Worm (Caenorhabditis elegans) whole organism, L1 larva: Measurements from ENCODE around the gene ddx-23.

Experiments
- C04F5.9 ChIP-seq: sonication (generic microtip); optimal IDR thresholded peaks from 2 replicates; lab custom pipeline; 2016; ENCODE audit warnings: missing genetic modification characterization, missing compliant biosample characterization
- Y116A8C.19 ChIP-seq: sonication (generic microtip); optimal IDR thresholded peaks from 2 replicates; lab custom pipeline; 2016; ENCODE audit warnings: missing compliant biosample characterization, missing genetic modification characterization, borderline replicate concordance
- aha-1 ChIP-seq: fragments of 150-350 bp; optimal IDR thresholded peaks from 2 replicates; lab custom pipeline; 2014; ENCODE audit warnings: missing biosample characterization, missing genetic modification characterization
- ama-1 ChIP-seq: fragments of 150-350 bp; optimal IDR thresholded peaks from 2 replicates; lab custom pipeline; 2014
- blmp-1 ChIP-seq: fragments of 150-350 bp; optimal IDR thresholded peaks from 2 replicates; lab custom pipeline; 2014; ENCODE audit warnings: missing biosample characterization, missing genetic modification characterization
- ceh-63 ChIP-seq: fragments of 200-800 bp; sonication (Bioruptor generic); optimal IDR thresholded peaks from 2 replicates; lab custom pipeline; 2018; ENCODE audit warnings: mild to moderate bottlenecking, missing genetic modification characterization, missing compliant biosample characterization
- ceh-8 ChIP-seq: fragments of 200-800 bp; sonication (Bioruptor generic); optimal IDR thresholded peaks from 2 replicates; lab custom pipeline; 2018; ENCODE audit warnings: mild to moderate bottlenecking, missing genetic modification characterization, moderate library complexity, missing compliant biosample characterization
- ceh-88 ChIP-seq: fragments of 200-800 bp; sonication (Bioruptor generic); IDR thresholded peaks from 2 replicates; pipeline ENCODE4 v1.3.6; 2022; ENCODE audit warnings: missing genetic modification characterization, missing compliant biosample characterization
- dpl-1 ChIP-seq, 3 experiments: fragments of 150-350 bp in 2 of 3; sonication (generic microtip) in 1 of 3; optimal IDR thresholded peaks; 2 replicates each; lab custom pipeline; 2014 to 2017; ENCODE audit warnings: missing biosample characterization in 3 of 3, missing genetic modification characterization in 3 of 3, missing genetic modification reagents in 3 of 3
- dsc-1 ChIP-seq: sonication (generic microtip); optimal IDR thresholded peaks from 2 replicates; lab custom pipeline; 2016; ENCODE audit warnings: mild to moderate bottlenecking, missing genetic modification characterization, missing compliant biosample characterization
- egl-13 ChIP-seq: sonication (generic microtip); optimal IDR thresholded peaks from 2 replicates; lab custom pipeline; 2016; ENCODE audit warnings: missing genotype, missing genetic modification reagents, missing genetic modification characterization, missing compliant biosample characterization
- egl-27 ChIP-seq, 2 experiments: fragments of 150-350 bp in 1 of 2; sonication (generic microtip); optimal IDR thresholded peaks; 3 replicates each; lab custom pipeline; 2017 to 2018; ENCODE audit warnings: missing biosample characterization in 2 of 2, missing genetic modification characterization in 2 of 2, missing genetic modification reagents in 2 of 2
- elt-2 ChIP-seq: sonication (generic microtip); optimal IDR thresholded peaks from 2 replicates; lab custom pipeline; 2016; ENCODE audit warnings: missing genetic modification characterization, mild to moderate bottlenecking, inconsistent platforms, missing compliant biosample characterization, missing genetic modification reagents
- elt-3 ChIP-seq, 6 experiments: fragments of 150-350 bp in 1 of 6; sonication (generic microtip); optimal IDR thresholded peaks; 2 replicates each; lab custom pipeline; 2017 to 2018; ENCODE audit warnings: missing biosample characterization in 6 of 6, missing genetic modification characterization in 6 of 6, inconsistent platforms in 1 of 6
- ets-5 ChIP-seq: fragments of 200-800 bp; sonication (Bioruptor generic); IDR thresholded peaks from 2 replicates; pipeline ENCODE4 v1.3.6; 2022; ENCODE audit warnings: missing genetic modification characterization, missing compliant biosample characterization
- fkh-10 ChIP-seq: sonication (generic microtip); optimal IDR thresholded peaks from 2 replicates; lab custom pipeline; 2017; ENCODE audit warnings: missing biosample characterization, missing genetic modification reagents, missing genetic modification characterization
- fkh-8 ChIP-seq: sonication (generic microtip); optimal IDR thresholded peaks from 2 replicates; lab custom pipeline; 2016; ENCODE audit warnings: mild to moderate bottlenecking, missing genetic modification characterization, missing compliant biosample characterization
- fos-1 ChIP-seq: fragments of 150-350 bp; optimal IDR thresholded peaks from 2 replicates; lab custom pipeline; 2014; ENCODE audit warnings: missing biosample characterization, missing genetic modification characterization
- grh-1 ChIP-seq: fragments of 200-800 bp; sonication (Bioruptor generic); IDR thresholded peaks from 2 replicates; pipeline ENCODE4 v1.3.6; 2022; ENCODE audit warnings: missing genetic modification reagents, missing genetic modification characterization, missing compliant biosample characterization
- hlh-17 ChIP-seq: fragments of 200-800 bp; sonication (Bioruptor generic); optimal IDR thresholded peaks from 2 replicates; lab custom pipeline; 2018; ENCODE audit warnings: missing genetic modification characterization, mild to moderate bottlenecking, missing compliant biosample characterization, moderate library complexity, borderline replicate concordance
- hlh-4 ChIP-seq: sonication (generic microtip); optimal IDR thresholded peaks from 2 replicates; lab custom pipeline; 2016; ENCODE audit warnings: mild to moderate bottlenecking, missing genetic modification characterization, missing compliant biosample characterization
- irx-1 ChIP-seq: sonication (generic microtip); optimal IDR thresholded peaks from 2 replicates; lab custom pipeline; 2016; ENCODE audit warnings: missing genetic modification characterization, missing compliant biosample characterization
- jun-1 ChIP-seq: fragments of 150-350 bp; optimal IDR thresholded peaks from 2 replicates; lab custom pipeline; 2014; ENCODE audit warnings: missing biosample characterization, missing genetic modification reagents, missing genetic modification characterization
- lin-13 ChIP-seq: fragments of 150-350 bp; optimal IDR thresholded peaks from 2 replicates; lab custom pipeline; 2014; ENCODE audit warnings: missing biosample characterization, missing genetic modification reagents, missing genetic modification characterization
- lin-14 ChIP-seq: fragments of 200-800 bp; sonication (Bioruptor generic); optimal IDR thresholded peaks from 2 replicates; lab custom pipeline; 2018; ENCODE audit warnings: mild to moderate bottlenecking, missing genetic modification characterization, moderate library complexity, missing compliant biosample characterization
- lin-15B ChIP-seq: fragments of 150-350 bp; sonication (generic microtip); optimal IDR thresholded peaks from 3 replicates; lab custom pipeline; 2014; ENCODE audit warnings: missing biosample characterization, missing genetic modification characterization
- lin-35 ChIP-seq, 2 experiments: fragments of 150-350 bp; optimal IDR thresholded peaks; 2 replicates each; lab custom pipeline; 2014; ENCODE audit warnings: missing biosample characterization in 2 of 2, missing genetic modification characterization in 2 of 2, missing genetic modification reagents in 2 of 2
- lin-39 ChIP-seq: fragments of 150-350 bp; optimal IDR thresholded peaks from 2 replicates; lab custom pipeline; 2014; ENCODE audit warnings: missing biosample characterization, missing genetic modification reagents, missing genetic modification characterization
- lir-3 ChIP-seq: sonication (generic microtip); optimal IDR thresholded peaks from 2 replicates; lab custom pipeline; 2016; ENCODE audit warnings: mild to moderate bottlenecking, missing genetic modification characterization, moderate library complexity, missing compliant biosample characterization; ENCODE audit not compliant: poor library complexity
- lsy-2 ChIP-seq, 2 experiments: fragments of 150-350 bp; optimal IDR thresholded peaks; 2 replicates each; lab custom pipeline; 2014; ENCODE audit warnings: missing biosample characterization in 2 of 2, missing genetic modification characterization in 2 of 2
- mef-2 ChIP-seq: fragments of 150-350 bp; optimal IDR thresholded peaks from 2 replicates; lab custom pipeline; 2014; ENCODE audit warnings: missing biosample characterization, missing genetic modification characterization
- mep-1 ChIP-seq: fragments of 150-350 bp; optimal IDR thresholded peaks from 2 replicates; lab custom pipeline; 2014; ENCODE audit warnings: missing biosample characterization, missing genetic modification characterization
- nhr-12 ChIP-seq: sonication (generic microtip); optimal IDR thresholded peaks from 2 replicates; lab custom pipeline; 2017; ENCODE audit warnings: missing biosample characterization, missing genetic modification characterization
- nhr-19 ChIP-seq: fragments of 200-800 bp; sonication (Bioruptor generic); conservative IDR thresholded peaks from 2 replicates; pipeline ENCODE4 v1.3.6; 2022; ENCODE audit warnings: missing genetic modification characterization, missing compliant biosample characterization
- nhr-20 ChIP-seq: sonication (generic microtip); optimal IDR thresholded peaks from 2 replicates; lab custom pipeline; 2016; ENCODE audit warnings: mild to moderate bottlenecking, missing genetic modification characterization, missing compliant biosample characterization
- nhr-237 ChIP-seq: fragments of 150-350 bp; optimal IDR thresholded peaks from 2 replicates; lab custom pipeline; 2014; ENCODE audit warnings: missing biosample characterization, missing genetic modification characterization
- nhr-47 ChIP-seq: sonication (generic microtip); optimal IDR thresholded peaks from 2 replicates; lab custom pipeline; 2016; ENCODE audit warnings: mild to moderate bottlenecking, missing genetic modification characterization, moderate library complexity, missing compliant biosample characterization
- nhr-71 ChIP-seq: sonication (generic microtip); optimal IDR thresholded peaks from 2 replicates; lab custom pipeline; 2016; ENCODE audit warnings: mild to moderate bottlenecking, missing genetic modification characterization, moderate library complexity, missing compliant biosample characterization
- nhr-77 ChIP-seq: fragments of 150-350 bp; optimal IDR thresholded peaks from 2 replicates; lab custom pipeline; 2014; ENCODE audit warnings: missing biosample characterization, missing genetic modification characterization
- nhr-84 ChIP-seq: sonication (generic microtip); optimal IDR thresholded peaks from 2 replicates; lab custom pipeline; 2017; ENCODE audit warnings: missing biosample characterization, missing genetic modification characterization
- nhr-85 ChIP-seq: sonication (generic microtip); peaks from one replicate; lab custom pipeline; 2016; ENCODE audit warnings: missing genetic modification characterization, inconsistent platforms, missing compliant biosample characterization
- nhr-90 ChIP-seq: sonication (generic microtip); optimal IDR thresholded peaks from 2 replicates; lab custom pipeline; 2016; ENCODE audit warnings: mild to moderate bottlenecking, missing genetic modification characterization, missing compliant biosample characterization; ENCODE audit not compliant: poor library complexity
- pqm-1 ChIP-seq: sonication (generic microtip); optimal IDR thresholded peaks from 3 replicates; lab custom pipeline; 2017; ENCODE audit warnings: missing biosample characterization, missing genetic modification characterization
- rnt-1 ChIP-seq: sonication (generic microtip); optimal IDR thresholded peaks from 2 replicates; lab custom pipeline; 2016; ENCODE audit warnings: mild to moderate bottlenecking, missing genetic modification characterization, moderate library complexity, missing compliant biosample characterization
- skn-1 ChIP-seq: fragments of 150-350 bp; optimal IDR thresholded peaks from 2 replicates; lab custom pipeline; 2014; ENCODE audit warnings: missing biosample characterization, missing genetic modification characterization
- snu-23 ChIP-seq: sonication (generic microtip); optimal IDR thresholded peaks from 2 replicates; lab custom pipeline; 2016; ENCODE audit warnings: missing genetic modification characterization, missing compliant biosample characterization
- sup-37 ChIP-seq: fragments of 200-800 bp; sonication (Bioruptor generic); optimal IDR thresholded peaks from 2 replicates; lab custom pipeline; 2018; ENCODE audit warnings: mild to moderate bottlenecking, missing genetic modification characterization, missing compliant biosample characterization
- swsn-7 ChIP-seq: sonication (generic microtip); optimal IDR thresholded peaks from 2 replicates; lab custom pipeline; 2016; ENCODE audit warnings: missing genetic modification characterization, missing compliant biosample characterization
- unc-130 ChIP-seq: fragments of 150-350 bp; optimal IDR thresholded peaks from 2 replicates; lab custom pipeline; 2017; ENCODE audit warnings: missing biosample characterization, missing genetic modification characterization, inconsistent platforms
- unc-30 ChIP-seq: sonication (generic microtip); optimal IDR thresholded peaks from 2 replicates; lab custom pipeline; 2017; ENCODE audit warnings: missing biosample characterization, missing genetic modification characterization
- vab-15 ChIP-seq: sonication (generic microtip); optimal IDR thresholded peaks from 2 replicates; lab custom pipeline; 2017; ENCODE audit warnings: missing genotype, mild to moderate bottlenecking, missing genetic modification characterization, missing compliant biosample characterization
- zag-1 ChIP-seq: fragments of 150-350 bp; optimal IDR thresholded peaks from 2 replicates; lab custom pipeline; 2014; ENCODE audit warnings: missing biosample characterization, missing genetic modification characterization
- ztf-11 ChIP-seq, 2 experiments: sonication (generic microtip); optimal IDR thresholded peaks; 2 replicates each; lab custom pipeline; 2016 to 2017; ENCODE audit warnings: missing genetic modification characterization in 2 of 2, missing biosample characterization in 1 of 2, missing compliant biosample characterization in 1 of 2
- ztf-4 ChIP-seq: fragments of 150-350 bp; optimal IDR thresholded peaks from 2 replicates; lab custom pipeline; 2014; ENCODE audit warnings: missing biosample characterization, missing genetic modification characterization

ddx-23 gene

DNA sequence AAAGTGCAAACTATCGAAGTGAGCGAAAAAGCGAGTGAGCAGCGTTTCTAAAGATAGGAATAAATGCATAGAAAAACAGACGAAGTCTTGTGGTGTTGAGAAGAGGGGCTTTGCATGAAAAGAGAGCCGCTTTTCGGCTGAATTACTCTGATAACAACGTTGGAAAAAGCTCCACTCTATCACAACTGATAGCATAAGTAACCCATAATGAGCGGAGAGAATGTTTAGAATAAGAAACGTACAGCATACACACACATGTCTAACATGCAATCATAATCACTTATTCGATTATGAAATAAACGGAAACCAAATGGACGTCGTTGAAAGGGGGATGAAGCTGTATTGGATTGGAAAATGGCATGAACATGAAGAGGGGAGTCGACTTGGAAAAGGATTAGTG, 12.8 kb downstream of the ddx-23 start:
- peak; percentile 16 for TF ChIP-seq jun-1
- TF ChIP-seq vab-15 (tag; lab: Kevin White, UChicago): no peak
- TF ChIP-seq Y116A8C.19 (tag; lab: Kevin White, UChicago): no peak
- peak; percentile 11 for TF ChIP-seq elt-2 (tag; lab: Kevin White, UChicago)
- TF ChIP-seq unc-30 (tag; lab: Kevin White, UChicago): no peak
- TF ChIP-seq sup-37 (GFP tag; lab: Kevin White, UChicago): no peak
- no peak for TF ChIP-seq nhr-77
- TF ChIP-seq nhr-19 (GFP tag; lab: Robert Waterston, UW): no peak
- no peak for TF ChIP-seq ceh-63 (GFP tag; lab: Kevin White, UChicago)
- TF ChIP-seq C04F5.9 (tag; lab: Kevin White, UChicago): no peak
- no peak for TF ChIP-seq ceh-8 (GFP tag; lab: Kevin White, UChicago)
- no peak for TF ChIP-seq swsn-7 (tag; lab: Kevin White, UChicago)
- TF ChIP-seq nhr-85 (tag; lab: Kevin White, UChicago): no peak
- no peak for TF ChIP-seq lin-39 (tag; lab: Kevin White, UChicago)
- TF ChIP-seq egl-13: peak; percentile 11
- TF ChIP-seq zag-1: no peak
- TF ChIP-seq dsc-1 (tag; lab: Kevin White, UChicago): no peak
- no peak for TF ChIP-seq grh-1
- TF ChIP-seq lsy-2 (tag; optimal IDR thresholded peaks at IDR 0.05; lab: Kevin White, UChicago): peak in 1 of 2 experiments; percentile 11
- peak; percentile 72 for TF ChIP-seq pqm-1 (tag; lab: Kevin White, UChicago)
- no peak for TF ChIP-seq irx-1 (tag; lab: Kevin White, UChicago)
- TF ChIP-seq nhr-71: peak; percentile 6
- TF ChIP-seq ztf-11 (tag; optimal IDR thresholded peaks at IDR 0.05; lab: Kevin White, UChicago): no peak
- no peak for TF ChIP-seq ets-5 (GFP tag; lab: Robert Waterston, UW)
- TF ChIP-seq unc-130: no peak
- TF ChIP-seq ceh-88 (GFP tag; lab: Robert Waterston, UW): no peak
- no peak for TF ChIP-seq lin-13 (GFP tag; lab: Kevin White, UChicago)
- TF ChIP-seq nhr-12 (tag; lab: Kevin White, UChicago): no peak
- TF ChIP-seq lin-14 (GFP tag; lab: Kevin White, UChicago): peak; percentile 7
- no peak for TF ChIP-seq lin-15B (tag; lab: Kevin White, UChicago)
- peak; percentile 16 for TF ChIP-seq fkh-8 (tag; lab: Kevin White, UChicago)
- no peak for TF ChIP-seq hlh-17 (GFP tag; lab: Kevin White, UChicago)
- TF ChIP-seq fos-1 (tag; lab: Kevin White, UChicago): no peak
- TF ChIP-seq mef-2 (tag; lab: Kevin White, UChicago): no peak
- TF ChIP-seq skn-1: no peak
- TF ChIP-seq lir-3 (tag; lab: Kevin White, UChicago): no peak
- no peak for TF ChIP-seq nhr-90 (tag; lab: Kevin White, UChicago)
- no peak for TF ChIP-seq lin-35 (GFP tag; optimal IDR thresholded peaks at IDR 0.05; lab: Kevin White, UChicago)
- TF ChIP-seq elt-3 (tag; optimal IDR thresholded peaks at IDR 0.05; lab: Kevin White, UChicago): no peak
- TF ChIP-seq ama-1: peak; percentile 13
- TF ChIP-seq mep-1 (tag; lab: Kevin White, UChicago): no peak
- TF ChIP-seq snu-23: no peak
- no peak for TF ChIP-seq aha-1 (tag; lab: Kevin White, UChicago)
- TF ChIP-seq hlh-4 (tag; lab: Kevin White, UChicago): no peak
- TF ChIP-seq egl-27 (tag; optimal IDR thresholded peaks at IDR 0.05; lab: Kevin White, UChicago): no peak
- TF ChIP-seq fkh-10: no peak
- TF ChIP-seq dpl-1 (GFP tag; optimal IDR thresholded peaks at IDR 0.05; lab: Kevin White, UChicago): peak in 1 of 3 experiments; percentile 3
- no peak for TF ChIP-seq nhr-84 (tag; lab: Kevin White, UChicago)
- no peak for TF ChIP-seq nhr-237 (tag; lab: Kevin White, UChicago)
- TF ChIP-seq nhr-20: no peak
- TF ChIP-seq blmp-1 (tag; lab: Kevin White, UChicago): no peak
- TF ChIP-seq ztf-4 (tag; lab: Kevin White, UChicago): no peak
- TF ChIP-seq nhr-47 (tag; lab: Kevin White, UChicago): peak; percentile 23
- TF ChIP-seq rnt-1 (tag; lab: Kevin White, UChicago): no peak
